Worm (Caenorhabditis elegans): ENCODE measurements around the gene Y57G11C.38.

DNA sequence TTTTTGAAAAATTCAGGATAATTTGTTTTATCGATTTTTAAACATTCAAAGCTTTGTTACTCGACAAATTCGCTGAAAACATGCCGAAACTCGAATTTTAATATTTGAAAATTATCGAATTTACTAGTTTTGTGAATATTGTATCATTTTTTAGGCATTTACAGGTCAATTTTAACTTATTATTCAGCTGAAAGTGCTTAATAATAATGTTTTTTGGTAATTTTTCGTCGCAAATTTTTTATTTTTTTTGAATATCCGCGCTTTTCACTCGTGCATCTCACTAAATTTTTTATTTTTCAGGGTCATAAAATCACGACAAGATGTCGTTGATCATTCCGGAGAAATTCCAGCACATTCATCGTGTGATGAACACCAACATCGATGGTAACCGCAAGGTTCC lies 36.9 kb upstream of the Y57G11C.38 start, which contains the start of gene rps-18:
- TF ChIP-seq ces-1 (GFP tag; optimal IDR thresholded peaks at IDR 0.05) = no peak
- TF ChIP-seq fos-1 (tag; optimal IDR thresholded peaks at IDR 0.05) = no peak
- TF ChIP-seq lsy-2 (tag; optimal IDR thresholded peaks at IDR 0.05) = no peak
- TF ChIP-seq snpc-4 (tag; optimal IDR thresholded peaks at IDR 0.05) = no peak
- no peak for TF ChIP-seq nhr-237 (tag; optimal IDR thresholded peaks at IDR 0.05)
- TF ChIP-seq unc-62 (GFP tag; optimal IDR thresholded peaks at IDR 0.05) = no peak
- no peak for TF ChIP-seq unc-86 (tag; optimal IDR thresholded peaks at IDR 0.05)
- no peak for TF ChIP-seq egl-27 (tag; optimal IDR thresholded peaks at IDR 0.05)
- no peak for TF ChIP-seq ceh-82 (tag; optimal IDR thresholded peaks at IDR 0.05)
- TF ChIP-seq efl-3 (GFP tag; optimal IDR thresholded peaks at IDR 0.05) = no peak
- no peak for TF ChIP-seq efl-1 (optimal IDR thresholded peaks at IDR 0.05)
- TF ChIP-seq efl-1 (GFP tag; optimal IDR thresholded peaks at IDR 0.05 in 1 of 2) = no peak
- no peak for TF ChIP-seq lin-13 (GFP tag; optimal IDR thresholded peaks at IDR 0.05)
- TF ChIP-seq nhr-28 (tag; optimal IDR thresholded peaks at IDR 0.05) = no peak
